Fruit fly (Drosophila melanogaster) whole organism, embryonic: ENCODE measurements around the gene PH4alphaEFB.

Source experiments
- Ada2b ChIP-seq: fragments of 200-800 bp; sonication (Bioruptor generic); IDR thresholded peaks from 2 replicates; pipeline ENCODE4 v1.3.6; 2022; ENCODE audit warnings: missing biosample characterization, missing genetic modification characterization
- Aef1 ChIP-seq: fragments of 200-800 bp; sonication (Bioruptor generic); IDR thresholded peaks from 3 replicates; pipeline ENCODE4 v1.3.6; 2022; ENCODE audit warnings: missing biosample characterization, missing genetic modification characterization
- CG1024 ChIP-seq: fragments of 200-800 bp; sonication (Bioruptor generic); IDR thresholded peaks from 2 replicates; pipeline ENCODE4 v1.3.6; 2022; ENCODE audit warnings: missing biosample characterization, missing genetic modification characterization
- CG11085 ChIP-seq: fragments of 200-800 bp; sonication (Bioruptor generic); IDR thresholded peaks from 2 replicates; pipeline ENCODE4 v1.3.6; 2022; ENCODE audit warnings: missing biosample characterization, missing genetic modification characterization
- CG11695 ChIP-seq: fragments of 200-800 bp; sonication (Bioruptor generic); IDR thresholded peaks from 3 replicates; pipeline ENCODE4 v1.3.6; 2022; ENCODE audit warnings: missing biosample characterization, missing genetic modification characterization
- CG12155 ChIP-seq: fragments of 200-800 bp; sonication (Bioruptor generic); optimal IDR thresholded peaks from 3 replicates; lab custom pipeline; 2016; ENCODE audit warnings: missing biosample characterization, missing genetic modification characterization
- CG14667 ChIP-seq: fragments of 200-800 bp; sonication (Bioruptor generic); IDR thresholded peaks from 2 replicates; pipeline ENCODE4 v1.3.6; 2022; ENCODE audit warnings: missing biosample characterization, missing genetic modification characterization
- CG14860 ChIP-seq: fragments of 200-800 bp; sonication (Bioruptor generic); IDR thresholded peaks from 3 replicates; pipeline ENCODE4 v1.3.6; 2022; ENCODE audit warnings: missing biosample characterization, missing genetic modification characterization; ENCODE audit not compliant: partially characterized antibody
- CG14965 ChIP-seq: fragments of 200-800 bp; sonication (Bioruptor generic); optimal IDR thresholded peaks from 2 replicates; lab custom pipeline; 2016; ENCODE audit warnings: missing biosample characterization, missing genetic modification characterization, borderline replicate concordance
- CG1832 ChIP-seq: fragments of 200-800 bp; sonication (Bioruptor generic); optimal IDR thresholded peaks from 2 replicates; lab custom pipeline; 2017; ENCODE audit warnings: missing biosample characterization, mild to moderate bottlenecking, missing genetic modification characterization, inconsistent platforms
- CG31365 ChIP-seq: fragments of 200-800 bp; sonication (Bioruptor generic); optimal IDR thresholded peaks from 2 replicates; lab custom pipeline; 2018; ENCODE audit warnings: missing biosample characterization, mild to moderate bottlenecking, missing genetic modification characterization
- CG6254 ChIP-seq: fragments of 200-800 bp; sonication (Bioruptor generic); optimal IDR thresholded peaks from 3 replicates; lab custom pipeline; 2017; ENCODE audit warnings: mild to moderate bottlenecking, missing biosample characterization, missing genetic modification reagents, missing genetic modification characterization
- CG7357 ChIP-seq: fragments of 200-800 bp; sonication (Bioruptor generic); IDR thresholded peaks from 3 replicates; pipeline ENCODE4 v1.3.6; 2022; ENCODE audit warnings: missing biosample characterization, missing genetic modification characterization
- CG7745 ChIP-seq: fragments of 200-800 bp; sonication (Bioruptor generic); optimal IDR thresholded peaks from 2 replicates; lab custom pipeline; 2018; ENCODE audit warnings: missing biosample characterization, mild to moderate bottlenecking, missing genetic modification characterization, moderate library complexity
- CG8388 ChIP-seq: fragments of 200-800 bp; sonication (Bioruptor generic); optimal IDR thresholded peaks from 2 replicates; lab custom pipeline; 2019; ENCODE audit warnings: missing biosample characterization, mild to moderate bottlenecking, missing genetic modification characterization, moderate library complexity
- CG9817 ChIP-seq: fragments of 200-800 bp; sonication (Bioruptor generic); optimal IDR thresholded peaks from 2 replicates; lab custom pipeline; 2018; ENCODE audit warnings: missing biosample characterization, mild to moderate bottlenecking, missing genetic modification characterization, moderate library complexity
- CrebB ChIP-seq: fragments of 200-800 bp; sonication (Bioruptor generic); optimal IDR thresholded peaks from 3 replicates; lab custom pipeline; 2018; ENCODE audit warnings: missing biosample characterization, mild to moderate bottlenecking, missing genetic modification characterization
- D19B ChIP-seq: fragments of 200-800 bp; sonication (Bioruptor generic); optimal IDR thresholded peaks from 2 replicates; lab custom pipeline; 2017; ENCODE audit warnings: missing biosample characterization, mild to moderate bottlenecking, missing genetic modification characterization
- Dfd ChIP-seq, 2 experiments: fragments of >200 bp; optimal IDR thresholded peaks; 2 replicates each; lab custom pipeline; 2017; ENCODE audit warnings: missing biosample characterization in 2 of 2, missing genetic modification characterization in 2 of 2
- Dref ChIP-seq: fragments of 200-800 bp; sonication (Bioruptor generic); IDR thresholded peaks from 2 replicates; pipeline ENCODE4 v1.3.6; 2022; ENCODE audit warnings: missing biosample characterization, missing genetic modification characterization
- Eip74EF ChIP-seq, 2 experiments: fragments of 200-800 bp in 1 of 2; fragments of >200 bp in 1 of 2; sonication (Bioruptor generic) in 1 of 2; optimal IDR thresholded peaks; 2 replicates each; lab custom pipeline; 2017 to 2019; ENCODE audit warnings: missing biosample characterization in 2 of 2, missing genetic modification characterization in 2 of 2, mild to moderate bottlenecking in 1 of 2, moderate library complexity in 1 of 2
- Fer1 ChIP-seq: fragments of 200-800 bp; sonication (Bioruptor generic); optimal IDR thresholded peaks from 2 replicates; lab custom pipeline; 2017; ENCODE audit warnings: missing biosample characterization, mild to moderate bottlenecking, missing genetic modification characterization
- H15 ChIP-seq: fragments of 200-800 bp; sonication (Bioruptor generic); IDR thresholded peaks from 3 replicates; pipeline ENCODE4 v1.3.6; 2022; ENCODE audit warnings: missing biosample characterization, missing genetic modification characterization
- Nf-YC ChIP-seq: fragments of 200-800 bp; optimal IDR thresholded peaks from 3 replicates; lab custom pipeline; 2019; ENCODE audit warnings: missing biosample characterization, mild to moderate bottlenecking, missing genetic modification characterization, moderate library complexity
- NfI ChIP-seq: fragments of 200-800 bp; sonication (Bioruptor generic); optimal IDR thresholded peaks from 3 replicates; lab custom pipeline; 2018; ENCODE audit warnings: missing biosample characterization, mild to moderate bottlenecking, missing genetic modification characterization, moderate library complexity
- Oaz ChIP-seq: fragments of 200-800 bp; sonication (Bioruptor generic); IDR thresholded peaks from 2 replicates; pipeline ENCODE4 v1.3.6; 2022; ENCODE audit warnings: missing biosample characterization, missing genetic modification characterization
- Poxn ChIP-seq: fragments of 200-800 bp; sonication (Bioruptor generic); IDR thresholded peaks from 2 replicates; pipeline ENCODE4 v1.3.6; 2022; ENCODE audit warnings: missing biosample characterization, missing genetic modification characterization
- Sin3A ChIP-seq: fragments of >200 bp; optimal IDR thresholded peaks from 2 replicates; lab custom pipeline; 2018
- Stat92E ChIP-seq, 3 experiments: fragments of >200 bp in 2 of 3; fragments of 200-800 bp in 1 of 3; sonication (Bioruptor generic) in 1 of 3; optimal IDR thresholded peaks; 2 replicates each; lab custom pipeline; 2017 to 2019; ENCODE audit warnings: missing biosample characterization in 3 of 3, missing genetic modification characterization in 3 of 3, mild to moderate bottlenecking in 1 of 3, moderate library complexity in 1 of 3
- Taf1 ChIP-seq: fragments of 200-800 bp; sonication (Bioruptor generic); IDR thresholded peaks from 2 replicates; pipeline ENCODE4 v1.3.6; 2022; ENCODE audit warnings: missing biosample characterization, missing genetic modification characterization
- Xbp1 ChIP-seq: fragments of 200-800 bp; sonication (Bioruptor generic); optimal IDR thresholded peaks from 3 replicates; lab custom pipeline; 2016; ENCODE audit warnings: missing biosample characterization, mild to moderate bottlenecking, missing genetic modification characterization
- amos ChIP-seq: fragments of 200-800 bp; sonication (Bioruptor generic); IDR thresholded peaks from 2 replicates; pipeline ENCODE4 v1.3.6; 2022; ENCODE audit warnings: missing biosample characterization, missing genetic modification characterization; ENCODE audit not compliant: partially characterized antibody
- ash1 ChIP-seq: fragments of 200-800 bp; sonication (Bioruptor generic); optimal IDR thresholded peaks from 2 replicates; lab custom pipeline; 2018; ENCODE audit warnings: missing biosample characterization, mild to moderate bottlenecking, missing genetic modification characterization
- bab2 ChIP-seq: fragments of 200-800 bp; sonication (Bioruptor generic); optimal IDR thresholded peaks from 2 replicates; lab custom pipeline; 2016; ENCODE audit warnings: missing biosample characterization, missing genetic modification characterization
- crol ChIP-seq: fragments of 200-800 bp; sonication (Bioruptor generic); IDR thresholded peaks from 2 replicates; pipeline ENCODE4 v1.3.6; 2022; ENCODE audit warnings: missing biosample characterization, missing genetic modification characterization
- gcm ChIP-seq: fragments of 200-800 bp; sonication (Bioruptor generic); optimal IDR thresholded peaks from 2 replicates; lab custom pipeline; 2019; ENCODE audit warnings: missing biosample characterization, mild to moderate bottlenecking, missing genetic modification characterization, moderate library complexity
- grau ChIP-seq: fragments of 200-800 bp; optimal IDR thresholded peaks from 3 replicates; lab custom pipeline; 2019; ENCODE audit warnings: missing biosample characterization, mild to moderate bottlenecking, missing genetic modification characterization, moderate library complexity
- grn ChIP-seq: fragments of 200-800 bp; sonication (Bioruptor generic); optimal IDR thresholded peaks from 3 replicates; lab custom pipeline; 2017; ENCODE audit warnings: missing biosample characterization, missing genetic modification characterization
- gsb ChIP-seq: fragments of 200-800 bp; sonication (Bioruptor generic); IDR thresholded peaks from 2 replicates; pipeline ENCODE4 v1.3.6; 2022; ENCODE audit warnings: missing biosample characterization, missing genetic modification characterization
- hbn ChIP-seq: fragments of 200-800 bp; sonication (Bioruptor generic); IDR thresholded peaks from 2 replicates; pipeline ENCODE4 v1.3.6; 2022; ENCODE audit warnings: missing biosample characterization, missing genetic modification characterization; ENCODE audit not compliant: partially characterized antibody
- knrl ChIP-seq: fragments of 200-800 bp; sonication (Bioruptor generic); IDR thresholded peaks from 3 replicates; pipeline ENCODE4 v1.3.6; 2022; ENCODE audit warnings: missing biosample characterization, missing genetic modification characterization; ENCODE audit not compliant: partially characterized antibody
- maf-S ChIP-seq: fragments of 200-800 bp; sonication (Bioruptor generic); optimal IDR thresholded peaks from 2 replicates; lab custom pipeline; 2016; ENCODE audit warnings: missing biosample characterization, missing genetic modification characterization
- org-1 ChIP-seq: fragments of 200-800 bp; sonication (Bioruptor generic); optimal IDR thresholded peaks from 2 replicates; lab custom pipeline; 2017; ENCODE audit warnings: missing biosample characterization, missing genetic modification characterization
- pnt ChIP-seq: fragments of 200-800 bp; sonication (Bioruptor generic); optimal IDR thresholded peaks from 3 replicates; lab custom pipeline; 2016; ENCODE audit warnings: missing biosample characterization, missing genetic modification characterization
- salm ChIP-seq: fragments of 200-800 bp; sonication (Bioruptor generic); optimal IDR thresholded peaks from 2 replicates; lab custom pipeline; 2018; ENCODE audit warnings: missing biosample characterization, mild to moderate bottlenecking, missing genetic modification characterization
- sima ChIP-seq: fragments of 200-800 bp; sonication (Bioruptor generic); optimal IDR thresholded peaks from 2 replicates; lab custom pipeline; 2016; ENCODE audit warnings: missing biosample characterization, missing genetic modification characterization
- tap ChIP-seq: fragments of 200-800 bp; optimal IDR thresholded peaks from 3 replicates; lab custom pipeline; 2019; ENCODE audit warnings: missing biosample characterization, mild to moderate bottlenecking, missing genetic modification characterization, moderate library complexity
- tio ChIP-seq: fragments of 200-800 bp; sonication (Bioruptor generic); optimal IDR thresholded peaks from 2 replicates; lab custom pipeline; 2017; ENCODE audit warnings: missing biosample characterization, missing genetic modification characterization, inconsistent platforms
- toy ChIP-seq: fragments of 200-800 bp; sonication (Bioruptor generic); IDR thresholded peaks from 2 replicates; pipeline ENCODE4 v1.3.6; 2022; ENCODE audit warnings: missing biosample characterization, missing genetic modification characterization
- unc-4 ChIP-seq: fragments of 200-800 bp; sonication (Bioruptor generic); IDR thresholded peaks from 2 replicates; pipeline ENCODE4 v1.3.6; 2022; ENCODE audit warnings: missing biosample characterization, missing genetic modification characterization; ENCODE audit not compliant: partially characterized antibody
- yki ChIP-seq: fragments of >200 bp; optimal IDR thresholded peaks from 3 replicates; lab custom pipeline; 2018

The PH4alphaEFB gene

dm6 chr3R:30427805-30428359 is 38.0 kb upstream of the PH4alphaEFB start, which contains the start of gene CG2218 (continued):
- TF ChIP-seq grau (no peak), Taf1 (GFP tag; lab: Robert Waterston, UW) (no peak), yki (lab: Kevin White, UChicago) (no peak), CG7745 (no peak), toy (GFP tag; lab: Robert Waterston, UW) (no peak), Oaz (GFP tag; lab: Robert Waterston, UW) (no peak), CG14965 (GFP tag; lab: Kevin White, UChicago) (no peak), Sin3A (peak; percentile 46), Aef1 (GFP tag; lab: Robert Waterston, UW) (no peak), CG7357 (GFP tag; lab: Robert Waterston, UW) (no peak), tio (GFP tag; lab: Kevin White, UChicago) (no peak), tap (tag; lab: Kevin White, UChicago) (no peak), Xbp1 (GFP tag; lab: Kevin White, UChicago) (no peak), CG6254 (GFP tag; lab: Kevin White, UChicago) (no peak), org-1 (GFP tag; lab: Kevin White, UChicago) (no peak), CG9817 (no peak), salm (tag; lab: Kevin White, UChicago) (no peak), sima (GFP tag; lab: Kevin White, UChicago) (no peak), CG12155 (GFP tag; lab: Kevin White, UChicago) (no peak), Nf-YC (no peak), CG14667 (GFP tag; lab: Robert Waterston, UW) (no peak), amos (GFP tag; lab: Robert Waterston, UW) (peak; percentile 50; the same call in 1 of the 2 replicates), grn (no peak), Poxn (GFP tag; lab: Robert Waterston, UW) (no peak), gcm (GFP tag; lab: Kevin White, UChicago) (no peak), ash1 (no peak), Fer1 (no peak), maf-S (no peak), NfI (GFP tag; lab: Kevin White, UChicago) (no peak), CG1832 (GFP tag; lab: Kevin White, UChicago) (no peak), pnt (GFP tag; lab: Kevin White, UChicago) (no peak), CG8388 (no peak), crol (GFP tag; lab: Robert Waterston, UW) (no peak), knrl (GFP tag; lab: Robert Waterston, UW) (peak; percentile 45; the same call in 2 of the 3 replicates), CG31365 (tag; lab: Kevin White, UChicago) (no peak), D19B (GFP tag; lab: Kevin White, UChicago) (no peak), Stat92E (GFP tag; optimal IDR thresholded peaks at IDR 0.05; lab: Kevin White, UChicago) (peak in 1 of 3 experiments; percentile 58), CrebB (peak; percentile 29), H15 (GFP tag; lab: Robert Waterston, UW) (no peak), CG11695 (no peak), CG14860 (no peak), CG11085 (no peak), Dref (GFP tag; lab: Robert Waterston, UW) (peak; percentile 48), unc-4 (GFP tag; lab: Robert Waterston, UW) (0 out of 2 replicates have a peak, but pooled peaks have one; percentile 19), CG1024 (GFP tag; lab: Robert Waterston, UW) (no peak), Ada2b (GFP tag; lab: Robert Waterston, UW) (no peak), bab2 (GFP tag; lab: Kevin White, UChicago) (no peak), Eip74EF (GFP tag; optimal IDR thresholded peaks at IDR 0.05; lab: Kevin White, UChicago) (no peak), hbn (0 out of 2 replicates have a peak, but pooled peaks have one; percentile 23), gsb (no peak), Dfd (GFP tag; optimal IDR thresholded peaks at IDR 0.05; lab: Kevin White, UChicago) (no peak)
